Fruit fly (Drosophila melanogaster) whole organism: ENCODE measurements around the gene swa.

Source experiments
- CG8478 ChIP-seq: fragments of >200 bp; optimal IDR thresholded peaks from 2 replicates; lab custom pipeline; 2018; ENCODE audit warnings: inconsistent platforms
- Dll ChIP-seq: fragments of >200 bp; optimal IDR thresholded peaks from 2 replicates; lab custom pipeline; 2017
- EcR ChIP-seq, 2 experiments: fragments of >200 bp; optimal IDR thresholded peaks; 2 replicates each; lab custom pipeline; 2017; ENCODE audit warnings: missing biosample characterization in 2 of 2, missing genetic modification characterization in 2 of 2, missing genetic modification reagents in 2 of 2
- pan ChIP-seq: fragments of >200 bp; optimal IDR thresholded peaks from 2 replicates; lab custom pipeline; 2017
- psq ChIP-seq: fragments of >200 bp; optimal IDR thresholded peaks from 2 replicates; lab custom pipeline; 2017
- usp ChIP-seq: fragments of >200 bp; optimal IDR thresholded peaks from 2 replicates; lab custom pipeline; 2017; ENCODE audit warnings: missing biosample characterization, missing genetic modification characterization, mixed read lengths

The swa gene

dm6 chrX:6343786-6344537 lies 21.5 kb downstream of the swa start:
- TF ChIP-seq Dll (lab: Kevin White, UChicago) (peak; percentile 62), usp (GFP tag; lab: Kevin White, UChicago) (no peak)

dm6 chrX:6343323-6343722 lies 22.2 kb downstream of the swa start:
- TF ChIP-seq usp (GFP tag; lab: Kevin White, UChicago): no peak
- no peak for TF ChIP-seq EcR (GFP tag; optimal IDR thresholded peaks at IDR 0.05; lab: Kevin White, UChicago)
- peak; percentile 76 for TF ChIP-seq pan

dm6 chrX:6341678-6342077 lies 23.8 kb downstream of the swa start:
- no peak for TF ChIP-seq Dll (lab: Kevin White, UChicago)
- no peak for TF ChIP-seq CG8478 (lab: Kevin White, UChicago)
- no peak for TF ChIP-seq pan
- no peak for TF ChIP-seq usp (GFP tag; lab: Kevin White, UChicago)
- no peak for TF ChIP-seq EcR (GFP tag; optimal IDR thresholded peaks at IDR 0.05; lab: Kevin White, UChicago)
- no peak for TF ChIP-seq psq

- no peak for TF ChIP-seq pan
- no peak for TF ChIP-seq EcR (GFP tag; optimal IDR thresholded peaks at IDR 0.05; lab: Kevin White, UChicago)
- no peak for TF ChIP-seq usp (GFP tag; lab: Kevin White, UChicago)
Observed at dm6 chrX:6340593-6341068, 24.9 kb downstream of the swa start.

- no peak for TF ChIP-seq pan
- no peak for TF ChIP-seq psq
- TF ChIP-seq CG8478 (lab: Kevin White, UChicago): no peak
- peak in 1 of 2 experiments; percentile 30 for TF ChIP-seq EcR (GFP tag; optimal IDR thresholded peaks at IDR 0.05; lab: Kevin White, UChicago)
- TF ChIP-seq usp (GFP tag; lab: Kevin White, UChicago): no peak
Observed at dm6 chrX:6339970-6340548, 25.4 kb downstream of the swa start.

- TF ChIP-seq pan (no peak), usp (GFP tag; lab: Kevin White, UChicago) (no peak), CG8478 (lab: Kevin White, UChicago) (no peak), EcR (GFP tag; optimal IDR thresholded peaks at IDR 0.05; lab: Kevin White, UChicago) (no peak), Dll (lab: Kevin White, UChicago) (no peak), psq (no peak)
Observed at dm6 chrX:6338738-6339614, 26.5 kb downstream of the swa start.

dm6 chrX:6337702-6338101 lies 27.8 kb downstream of the swa start, which contains the start of gene CG3842:
CG3842 (plus strand) TSS chrX:6337762.
- TF ChIP-seq psq: no peak
- TF ChIP-seq CG8478 (lab: Kevin White, UChicago): no peak
- no peak for TF ChIP-seq EcR (GFP tag; optimal IDR thresholded peaks at IDR 0.05; lab: Kevin White, UChicago)
- TF ChIP-seq usp (GFP tag; lab: Kevin White, UChicago): no peak
- no peak for TF ChIP-seq pan
- no peak for TF ChIP-seq Dll (lab: Kevin White, UChicago)

- TF ChIP-seq Dll (lab: Kevin White, UChicago): no peak
- no peak for TF ChIP-seq psq
- TF ChIP-seq EcR (GFP tag; optimal IDR thresholded peaks at IDR 0.05; lab: Kevin White, UChicago): no peak
Observed at dm6 chrX:6334945-6335344, 30.6 kb downstream of the swa start.

dm6 chrX:6332988-6333719 lies 32.4 kb downstream of the swa start:
- TF ChIP-seq psq: no peak
- no peak for TF ChIP-seq usp (GFP tag; lab: Kevin White, UChicago)
- TF ChIP-seq EcR (GFP tag; optimal IDR thresholded peaks at IDR 0.05; lab: Kevin White, UChicago): no peak
- TF ChIP-seq CG8478 (lab: Kevin White, UChicago): no peak
- no peak for TF ChIP-seq Dll (lab: Kevin White, UChicago)
- no peak for TF ChIP-seq pan

- TF ChIP-seq usp (GFP tag; lab: Kevin White, UChicago): no peak
- TF ChIP-seq Dll (lab: Kevin White, UChicago): no peak
- TF ChIP-seq psq: no peak
- no peak for TF ChIP-seq EcR (GFP tag; optimal IDR thresholded peaks at IDR 0.05; lab: Kevin White, UChicago)
- no peak for TF ChIP-seq CG8478 (lab: Kevin White, UChicago)
- TF ChIP-seq pan: no peak
Observed at dm6 chrX:6330369-6330949, 35.0 kb downstream of the swa start, which contains the start of gene CG42240. CG42240 (plus strand) TSS chrX:6330842.

dm6 chrX:6316858-6317474 lies 48.5 kb downstream of the swa start:
- TF ChIP-seq usp (GFP tag; lab: Kevin White, UChicago) (no peak), Dll (lab: Kevin White, UChicago) (no peak), CG8478 (lab: Kevin White, UChicago) (no peak), pan (no peak), psq (no peak), EcR (GFP tag; optimal IDR thresholded peaks at IDR 0.05; lab: Kevin White, UChicago) (no peak)
